Worm (Caenorhabditis elegans): ENCODE measurements around the gene idpb-4.

Gene idpb-4

DNA sequence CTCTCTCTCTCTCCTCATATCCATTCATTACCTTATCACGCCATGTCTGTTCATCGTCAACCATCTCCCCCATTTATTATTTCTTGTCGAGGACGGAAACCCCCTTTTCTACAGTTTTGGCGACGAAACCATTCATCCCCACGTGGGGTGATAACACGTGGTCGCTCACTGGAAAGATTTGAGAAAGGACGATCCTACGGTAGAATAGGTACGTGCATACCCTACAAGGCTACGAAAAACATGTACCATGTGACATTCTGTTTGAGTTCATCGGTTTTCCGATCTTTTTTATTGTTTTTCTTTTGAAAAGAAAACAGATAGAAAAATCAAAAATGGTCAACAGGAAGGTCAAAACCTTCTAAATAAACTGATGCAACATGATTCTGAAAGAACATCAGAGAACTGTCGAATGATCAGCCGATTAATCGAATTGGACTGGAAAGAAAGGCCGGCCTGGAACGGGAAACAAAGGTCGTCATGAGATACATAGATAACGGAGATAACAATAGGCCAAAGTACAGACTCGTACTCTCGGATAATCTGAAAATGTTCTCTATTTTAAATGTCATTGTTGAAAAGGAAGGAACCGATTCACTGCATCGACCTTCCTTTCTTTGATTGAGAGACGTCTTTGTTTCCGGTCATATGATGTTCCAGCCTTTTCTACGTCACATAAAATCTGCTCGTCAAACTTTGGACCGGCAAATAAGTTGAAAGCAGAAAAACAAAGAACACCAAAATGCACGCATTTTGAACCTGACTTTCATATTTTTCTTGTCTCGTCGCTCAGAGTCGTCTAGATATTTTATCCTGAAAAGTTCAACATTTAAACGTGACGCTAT lies 4.9 kb upstream of the idpb-4 start (continued):
- peak; percentile 6 for TF ChIP-seq vab-15 (tag; optimal IDR thresholded peaks at IDR 0.05)
- TF ChIP-seq ceh-90 (tag; optimal IDR thresholded peaks at IDR 0.05), result no peak
- TF ChIP-seq mab-9 (GFP tag; IDR thresholded peaks at IDR 0.05), result 0 out of 2 replicates have a peak, but pooled peaks have one; percentile 49
- no peak for TF ChIP-seq fkh-4 (tag; optimal IDR thresholded peaks at IDR 0.05; ENCODE audit: borderline replicate concordance)
- TF ChIP-seq ets-5 (GFP tag; IDR thresholded peaks at IDR 0.05), result no peak
- no peak for TF ChIP-seq hpl-2 (GFP tag; optimal IDR thresholded peaks at IDR 0.05)
- TF ChIP-seq lin-15B (tag; optimal IDR thresholded peaks at IDR 0.05), result no peak
- no peak for TF ChIP-seq efl-3 (GFP tag; optimal IDR thresholded peaks at IDR 0.05)
- peak; percentile 100 for TF ChIP-seq nhr-85 (tag)
- no peak for TF ChIP-seq sptf-1 (tag; optimal IDR thresholded peaks at IDR 0.05)
- peak; percentile 55 for TF ChIP-seq ztf-4 (tag; optimal IDR thresholded peaks at IDR 0.05)
- no peak for TF ChIP-seq zip-4 (GFP tag; optimal IDR thresholded peaks at IDR 0.05)
- TF ChIP-seq F16B12.6 (tag; optimal IDR thresholded peaks at IDR 0.05), result no peak

DNA sequence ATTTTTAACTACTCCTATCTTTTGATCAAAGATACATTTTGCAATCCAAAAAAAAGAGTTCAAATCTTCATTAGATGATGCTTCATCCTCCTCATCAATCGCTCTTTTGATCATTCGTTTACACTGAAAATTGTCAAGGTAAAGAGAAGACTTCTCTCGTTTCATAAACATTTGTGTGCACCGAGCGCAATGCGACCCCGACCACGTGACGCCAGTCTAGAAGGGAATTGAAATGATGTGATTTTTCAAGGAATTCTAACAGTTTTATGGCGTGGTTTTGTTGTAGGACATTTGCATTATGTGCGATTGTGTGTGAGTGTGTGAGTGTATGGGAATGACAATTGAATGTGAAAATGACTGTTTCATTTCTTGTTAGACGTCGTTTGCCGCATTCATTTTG lies 3.9 kb upstream of the idpb-4 start:
- TF ChIP-seq ceh-82 (tag; optimal IDR thresholded peaks at IDR 0.05) (no peak), nhr-20 (tag; optimal IDR thresholded peaks at IDR 0.05) (peak; percentile 81), mdl-1 (tag; optimal IDR thresholded peaks at IDR 0.05) (peak in 1 of 2 experiments; percentile 86), nhr-19 (GFP tag; conservative IDR thresholded peaks at IDR 0.05) (peak; percentile 72), Y116A8C.19 (tag; optimal IDR thresholded peaks at IDR 0.05; ENCODE audit: borderline replicate concordance) (no peak), snpc-4 (tag; optimal IDR thresholded peaks at IDR 0.05) (no peak), egl-13 (tag; optimal IDR thresholded peaks at IDR 0.05) (no peak), efl-1 (optimal IDR thresholded peaks at IDR 0.05) (peak in 1 of 2 experiments; percentile 11), efl-1 (GFP tag; optimal IDR thresholded peaks at IDR 0.05 in 1 of 2) (peak in 1 of 2 experiments; percentile 74), mep-1 (tag; optimal IDR thresholded peaks at IDR 0.05) (peak; percentile 18), nhr-84 (tag; optimal IDR thresholded peaks at IDR 0.05) (no peak), elt-2 (tag; optimal IDR thresholded peaks at IDR 0.05) (peak; percentile 3), nhr-47 (tag; optimal IDR thresholded peaks at IDR 0.05) (peak; percentile 2), xbp-1 (tag; optimal IDR thresholded peaks at IDR 0.05) (peak; percentile 2), nhr-90 (tag; optimal IDR thresholded peaks at IDR 0.05; ENCODE audit: poor library complexity) (no peak), lir-3 (tag; optimal IDR thresholded peaks at IDR 0.05; ENCODE audit: poor library complexity) (peak; percentile 48), nhr-237 (tag; optimal IDR thresholded peaks at IDR 0.05) (no peak), nhr-71 (tag; optimal IDR thresholded peaks at IDR 0.05) (peak; percentile 79), rnt-1 (tag; optimal IDR thresholded peaks at IDR 0.05) (peak; percentile 75), tbx-2 (tag; optimal IDR thresholded peaks at IDR 0.05) (peak; percentile 14), swsn-7 (tag; optimal IDR thresholded peaks at IDR 0.05) (peak; percentile 24), sox-4 (tag; optimal IDR thresholded peaks at IDR 0.05) (no peak), snu-23 (GFP tag; optimal IDR thresholded peaks at IDR 0.05) (peak; percentile 73), ztf-4 (tag; optimal IDR thresholded peaks at IDR 0.05) (peak; percentile 8), mab-9 (GFP tag; IDR thresholded peaks at IDR 0.05) (no peak), blmp-1 (tag; optimal IDR thresholded peaks at IDR 0.05) (no peak), lin-35 (GFP tag; optimal IDR thresholded peaks at IDR 0.05) (peak; percentile 4 to 55), irx-1 (tag; optimal IDR thresholded peaks at IDR 0.05) (peak; percentile 7), lin-14 (GFP tag; optimal IDR thresholded peaks at IDR 0.05) (peak; percentile 74), dpl-1 (GFP tag; optimal IDR thresholded peaks at IDR 0.05) (peak in 2 of 3 experiments; percentile 8 to 16), nhr-77 (tag; optimal IDR thresholded peaks at IDR 0.05) (no peak), nhr-85 (tag) (peak; percentile 78), lsy-2 (tag; optimal IDR thresholded peaks at IDR 0.05) (peak; percentile 25 to 53)
